Worm (Caenorhabditis elegans): ENCODE data around the gene hsp-12.3.

hsp-12.3 gene

DNA sequence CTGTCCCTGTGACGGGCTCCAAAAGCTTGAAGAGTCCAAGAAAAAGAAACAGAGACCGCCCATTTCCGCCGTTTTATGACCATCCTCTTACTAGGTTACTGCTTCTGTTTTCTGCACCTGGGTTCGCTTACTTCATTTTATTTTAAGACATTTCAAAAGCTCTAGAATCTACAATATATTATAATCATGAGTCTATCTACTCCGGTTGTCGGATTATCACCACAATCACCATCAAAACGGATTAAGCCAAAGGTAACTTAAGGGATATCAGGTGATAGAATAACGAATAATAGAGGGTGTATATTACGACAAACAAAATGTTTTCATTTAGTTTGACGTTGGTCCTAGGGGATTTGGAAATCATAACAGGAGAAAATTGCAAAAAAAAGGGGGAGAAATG lies 13.0 kb downstream of the hsp-12.3 start:
- no peak for TF ChIP-seq ceh-13 (GFP tag; optimal IDR thresholded peaks at IDR 0.05)
- TF ChIP-seq ceh-36 (tag; optimal IDR thresholded peaks at IDR 0.05), result no peak
- no peak for TF ChIP-seq hnd-1 (tag; optimal IDR thresholded peaks at IDR 0.05)
- no peak for TF ChIP-seq F13C5.2 (tag; optimal IDR thresholded peaks at IDR 0.05)
- no peak for TF ChIP-seq sea-1 (GFP tag; conservative IDR thresholded peaks at IDR 0.05)
- TF ChIP-seq tbx-37 (GFP tag; conservative IDR thresholded peaks at IDR 0.05), result no peak
- TF ChIP-seq B0310.2 (tag; optimal IDR thresholded peaks at IDR 0.05), result no peak
- no peak for TF ChIP-seq scrt-1 (GFP tag; IDR thresholded peaks at IDR 0.05)
- no peak for TF ChIP-seq flt-1 (GFP tag; IDR thresholded peaks at IDR 0.05)
- TF ChIP-seq aly-1 (tag; optimal IDR thresholded peaks at IDR 0.05), result no peak
- TF ChIP-seq ets-7 (tag; optimal IDR thresholded peaks at IDR 0.05), result no peak
- no peak for TF ChIP-seq hmbx-1 (tag; optimal IDR thresholded peaks at IDR 0.05)
- TF ChIP-seq hmg-4 (GFP tag; optimal IDR thresholded peaks at IDR 0.05), result no peak

DNA sequence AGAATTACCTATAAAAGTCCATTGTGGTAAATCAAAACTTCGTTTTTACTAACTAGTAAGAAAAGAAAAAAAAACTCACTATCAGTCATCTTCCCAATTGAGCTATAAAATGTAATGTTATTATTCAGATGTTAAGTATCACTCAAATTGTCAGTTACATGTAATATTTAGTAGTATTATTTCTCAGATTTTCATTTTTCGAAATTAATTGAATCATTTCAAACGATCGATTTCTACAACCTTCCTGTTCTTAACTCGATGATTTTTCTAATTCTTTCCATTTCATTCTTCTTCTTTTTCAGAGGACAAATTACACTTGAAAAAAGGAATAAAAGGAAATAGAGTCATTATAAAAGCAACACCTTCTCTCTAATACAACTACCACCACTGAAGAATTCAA lies 17.3 kb downstream of the hsp-12.3 start, which contains the start of gene F59B8.1:
F59B8.1 (plus strand) TSS at position 301 of the 400 bp plus-strand sequence.
- TF ChIP-seq scrt-1 (GFP tag; IDR thresholded peaks at IDR 0.05) (no peak), B0310.2 (tag; optimal IDR thresholded peaks at IDR 0.05) (no peak), tbx-37 (GFP tag; conservative IDR thresholded peaks at IDR 0.05) (no peak), sea-1 (GFP tag; conservative IDR thresholded peaks at IDR 0.05) (no peak), ama-1 (optimal IDR thresholded peaks at IDR 0.05) (no peak), ceh-36 (tag; optimal IDR thresholded peaks at IDR 0.05) (no peak), flt-1 (GFP tag; IDR thresholded peaks at IDR 0.05) (no peak), F13C5.2 (tag; optimal IDR thresholded peaks at IDR 0.05) (no peak), ets-7 (tag; optimal IDR thresholded peaks at IDR 0.05) (no peak), tbx-11 (GFP tag; IDR thresholded peaks at IDR 0.05) (no peak), hnd-1 (tag; optimal IDR thresholded peaks at IDR 0.05) (no peak), aly-1 (tag; optimal IDR thresholded peaks at IDR 0.05) (no peak), tra-4 (tag; optimal IDR thresholded peaks at IDR 0.05) (no peak), ceh-13 (GFP tag; optimal IDR thresholded peaks at IDR 0.05) (no peak), pes-1 (GFP tag; IDR thresholded peaks at IDR 0.05) (no peak)

DNA sequence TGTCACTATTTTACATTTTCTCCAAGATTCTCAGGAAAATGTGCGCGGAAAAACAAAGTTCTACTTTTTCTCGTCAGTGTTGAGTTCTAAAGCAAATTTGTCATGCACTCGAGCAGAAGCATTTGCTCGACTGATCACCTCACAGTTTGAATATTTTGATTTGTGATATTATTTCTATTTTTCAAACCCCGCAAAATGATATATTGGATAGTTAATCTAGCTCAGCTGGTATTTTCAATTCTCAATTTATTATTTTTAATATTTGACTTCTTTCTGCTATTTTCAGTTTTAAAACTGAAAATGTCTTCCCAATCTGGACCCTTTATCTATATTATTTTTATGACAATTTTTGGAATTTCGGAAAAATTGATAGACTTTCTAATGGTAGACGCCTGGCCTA lies 22.2 kb downstream of the hsp-12.3 start, which contains the start of gene srxa-2:
srxa-2 (plus strand) TSS at position 301 of the 400 bp plus-strand sequence.
- no peak for TF ChIP-seq tra-4 (tag; optimal IDR thresholded peaks at IDR 0.05)
- TF ChIP-seq B0310.2 (tag; optimal IDR thresholded peaks at IDR 0.05), result no peak

ce11 chrIV:9422408-9422807 lies 22.9 kb downstream of the hsp-12.3 start, which contains the start of gene F56D5.9:
Gene F56D5.9 (minus strand): TSS chrIV:9422508.
- TF ChIP-seq ceh-36 (tag; optimal IDR thresholded peaks at IDR 0.05), result no peak
- no peak for TF ChIP-seq scrt-1 (GFP tag; IDR thresholded peaks at IDR 0.05)
- no peak for TF ChIP-seq hmg-4 (GFP tag; optimal IDR thresholded peaks at IDR 0.05)
- TF ChIP-seq sea-1 (GFP tag; conservative IDR thresholded peaks at IDR 0.05), result no peak
- TF ChIP-seq B0310.2 (tag; optimal IDR thresholded peaks at IDR 0.05), result no peak
- no peak for TF ChIP-seq hmbx-1 (tag; optimal IDR thresholded peaks at IDR 0.05)
- TF ChIP-seq tbx-11 (GFP tag; IDR thresholded peaks at IDR 0.05), result no peak
- TF ChIP-seq F13C5.2 (tag; optimal IDR thresholded peaks at IDR 0.05), result no peak
- TF ChIP-seq pes-1 (GFP tag; IDR thresholded peaks at IDR 0.05), result no peak

DNA sequence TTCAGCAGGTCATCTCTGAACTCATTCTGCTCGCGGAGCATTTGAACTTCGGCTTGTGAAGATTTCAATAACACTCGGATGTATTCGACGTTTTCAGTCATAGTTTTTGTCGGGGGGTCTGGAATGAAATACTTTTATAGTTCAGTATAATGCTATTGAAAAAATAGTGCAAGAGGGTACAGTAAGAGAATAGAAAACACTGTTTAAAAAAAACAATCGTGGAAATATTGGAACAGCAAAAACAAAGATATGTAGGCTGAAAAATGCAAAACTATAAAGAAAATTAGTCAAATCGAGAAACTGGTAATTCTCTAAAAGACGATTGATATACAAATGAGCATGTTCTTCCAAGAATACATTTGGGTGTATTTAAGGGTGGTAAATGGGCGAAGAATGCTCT lies 37.3 kb downstream of the hsp-12.3 start, which contains the start of gene F56D5.5:
F56D5.5 (minus strand) TSS at position 101 of the 400 bp plus-strand sequence.
- TF ChIP-seq ama-1 (optimal IDR thresholded peaks at IDR 0.05), result no peak
- no peak for TF ChIP-seq hmg-4 (GFP tag; optimal IDR thresholded peaks at IDR 0.05)
- no peak for TF ChIP-seq hnd-1 (tag; optimal IDR thresholded peaks at IDR 0.05)
- TF ChIP-seq tbx-11 (GFP tag; IDR thresholded peaks at IDR 0.05), result no peak
- no peak for TF ChIP-seq pes-1 (GFP tag; IDR thresholded peaks at IDR 0.05)
- TF ChIP-seq sea-1 (GFP tag; conservative IDR thresholded peaks at IDR 0.05), result no peak

DNA sequence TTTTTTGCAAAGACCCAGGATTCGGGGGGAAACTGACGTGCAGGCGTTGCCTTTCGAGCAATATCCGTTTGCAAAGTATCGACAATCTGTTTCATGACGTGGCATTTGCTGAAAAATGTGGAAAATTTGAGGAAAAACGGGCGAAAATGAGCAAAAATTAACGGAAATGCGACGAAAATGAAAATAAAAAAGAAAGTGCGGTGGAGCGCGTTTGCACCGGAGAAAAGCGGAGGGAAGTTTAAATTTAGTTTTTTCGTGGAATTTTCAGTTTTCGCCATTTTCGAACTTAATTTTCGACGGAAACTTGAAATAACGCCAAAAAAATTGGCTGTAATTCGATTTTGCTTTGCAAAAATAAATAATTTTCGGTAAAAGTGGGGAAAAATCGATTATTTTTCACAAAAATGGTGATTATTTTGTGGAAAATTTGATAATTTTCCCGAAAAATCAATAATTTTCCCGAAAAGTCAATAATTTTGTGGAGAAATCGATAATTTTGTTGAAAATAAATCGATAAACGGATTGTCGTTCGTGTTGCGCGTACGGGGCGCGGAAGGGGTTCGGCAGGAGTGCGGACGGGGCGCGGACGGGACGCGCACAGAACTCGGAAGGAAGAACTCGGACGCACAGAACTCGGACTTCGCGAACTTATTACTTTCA lies 41.4 kb downstream of the hsp-12.3 start:
- TF ChIP-seq hnd-1 (tag; optimal IDR thresholded peaks at IDR 0.05) (no peak), tbx-11 (GFP tag; IDR thresholded peaks at IDR 0.05) (no peak), tbx-37 (GFP tag; conservative IDR thresholded peaks at IDR 0.05) (no peak), B0310.2 (tag; optimal IDR thresholded peaks at IDR 0.05) (no peak), hmbx-1 (tag; optimal IDR thresholded peaks at IDR 0.05) (no peak), ets-7 (tag; optimal IDR thresholded peaks at IDR 0.05) (no peak), ceh-36 (tag; optimal IDR thresholded peaks at IDR 0.05) (no peak), tra-4 (tag; optimal IDR thresholded peaks at IDR 0.05) (no peak), ama-1 (optimal IDR thresholded peaks at IDR 0.05) (no peak), F13C5.2 (tag; optimal IDR thresholded peaks at IDR 0.05) (no peak), flt-1 (GFP tag; IDR thresholded peaks at IDR 0.05) (no peak), hmg-4 (GFP tag; optimal IDR thresholded peaks at IDR 0.05) (no peak)

DNA sequence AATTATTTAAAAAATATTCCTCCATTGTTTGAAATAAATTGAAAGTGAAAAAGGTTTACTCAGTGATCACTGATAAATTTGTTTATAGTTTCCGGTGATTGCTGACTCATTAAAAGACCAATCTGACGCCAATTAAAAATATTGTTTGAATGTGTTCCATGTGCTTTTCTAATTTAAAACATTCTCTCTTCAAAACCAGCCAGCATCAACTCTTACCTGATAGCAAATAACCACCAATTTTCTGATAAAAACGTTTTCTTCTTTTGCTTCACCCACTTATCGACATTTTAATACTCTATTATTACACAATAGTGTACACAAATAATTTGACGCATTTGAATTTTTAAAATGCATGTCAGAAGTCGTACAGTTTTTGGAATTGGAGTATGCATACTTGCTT lies 43.6 kb downstream of the hsp-12.3 start, which contains the start of gene F56D5.6:
F56D5.6 (plus strand) TSS at position 208 of the 400 bp plus-strand sequence.
- no peak for TF ChIP-seq ama-1 (optimal IDR thresholded peaks at IDR 0.05)
- no peak for TF ChIP-seq sea-1 (GFP tag; conservative IDR thresholded peaks at IDR 0.05)
- no peak for TF ChIP-seq ets-7 (tag; optimal IDR thresholded peaks at IDR 0.05)
- TF ChIP-seq aly-1 (tag; optimal IDR thresholded peaks at IDR 0.05), result no peak

ce11 chrIV:9398512-9398911 lies 46.8 kb downstream of the hsp-12.3 start, which contains the start of gene F56D5.2:
Gene F56D5.2 (minus strand): TSS chrIV:9398612.
- no peak for TF ChIP-seq tbx-37 (GFP tag; conservative IDR thresholded peaks at IDR 0.05)
- TF ChIP-seq ama-1 (optimal IDR thresholded peaks at IDR 0.05), result no peak
- TF ChIP-seq tbx-11 (GFP tag; IDR thresholded peaks at IDR 0.05), result no peak
- no peak for TF ChIP-seq pes-1 (GFP tag; IDR thresholded peaks at IDR 0.05)
- no peak for TF ChIP-seq hnd-1 (tag; optimal IDR thresholded peaks at IDR 0.05)
- TF ChIP-seq hmbx-1 (tag; optimal IDR thresholded peaks at IDR 0.05), result no peak
- no peak for TF ChIP-seq ets-7 (tag; optimal IDR thresholded peaks at IDR 0.05)
- no peak for TF ChIP-seq sea-1 (GFP tag; conservative IDR thresholded peaks at IDR 0.05)
- TF ChIP-seq F13C5.2 (tag; optimal IDR thresholded peaks at IDR 0.05), result no peak
- TF ChIP-seq B0310.2 (tag; optimal IDR thresholded peaks at IDR 0.05), result no peak
- no peak for TF ChIP-seq flt-1 (GFP tag; IDR thresholded peaks at IDR 0.05)
- no peak for TF ChIP-seq tra-4 (tag; optimal IDR thresholded peaks at IDR 0.05)
- no peak for TF ChIP-seq scrt-1 (GFP tag; IDR thresholded peaks at IDR 0.05)
- TF ChIP-seq ceh-36 (tag; optimal IDR thresholded peaks at IDR 0.05), result no peak
